Fruit fly (Drosophila melanogaster) whole organism: ENCODE results near the gene CG43954.

ENCODE experiments used
- Dll ChIP-seq: fragments of >200 bp; optimal IDR thresholded peaks from 2 replicates; lab custom pipeline; 2017
- EcR ChIP-seq, 2 experiments: fragments of >200 bp; optimal IDR thresholded peaks; 2 replicates each; lab custom pipeline; 2017; ENCODE audit warnings: missing biosample characterization in 2 of 2, missing genetic modification characterization in 2 of 2, missing genetic modification reagents in 2 of 2
- pan ChIP-seq: fragments of >200 bp; optimal IDR thresholded peaks from 2 replicates; lab custom pipeline; 2017
- usp ChIP-seq: fragments of >200 bp; optimal IDR thresholded peaks from 2 replicates; lab custom pipeline; 2017; ENCODE audit warnings: missing biosample characterization, missing genetic modification characterization, mixed read lengths

- TF ChIP-seq Dll (lab: Kevin White, UChicago), result no peak
- TF ChIP-seq EcR (GFP tag; optimal IDR thresholded peaks at IDR 0.05; lab: Kevin White, UChicago), result no peak
- TF ChIP-seq usp, result no peak
- no peak for TF ChIP-seq pan (lab: Kevin White, UChicago)
Observed at dm6 chr3L:16749726-16750125, 38.2 kb upstream of the CG43954 start.
